Fruit fly (Drosophila melanogaster) whole organism, adult: ENCODE results near the gene CG11815.

Source experiments
- CG11617 ChIP-seq: fragments of 200-800 bp; sonication (Bioruptor generic); optimal IDR thresholded peaks from 2 replicates; lab custom pipeline; 2017; ENCODE audit warnings: mild to moderate bottlenecking, missing biosample characterization, missing genetic modification reagents, missing genetic modification characterization
- CG12768 ChIP-seq: fragments of 200-800 bp; sonication (Bioruptor generic); optimal IDR thresholded peaks from 2 replicates; lab custom pipeline; 2017; ENCODE audit warnings: missing biosample characterization, missing genetic modification characterization, mild to moderate bottlenecking, moderate library complexity, missing genetic modification reagents
- CG14711 ChIP-seq: fragments of 200-800 bp; sonication (Bioruptor generic); optimal IDR thresholded peaks from 2 replicates; lab custom pipeline; 2018; ENCODE audit warnings: missing biosample characterization, mild to moderate bottlenecking, missing genetic modification characterization, moderate library complexity
- CG1620 ChIP-seq: fragments of 200-800 bp; sonication (Bioruptor generic); optimal IDR thresholded peaks from 2 replicates; lab custom pipeline; 2016; ENCODE audit warnings: missing biosample characterization, missing genetic modification characterization
- CG33017 ChIP-seq: fragments of 200-800 bp; sonication (Bioruptor generic); optimal IDR thresholded peaks from 2 replicates; lab custom pipeline; 2018; ENCODE audit warnings: missing biosample characterization, mild to moderate bottlenecking, missing genetic modification characterization, moderate library complexity
- CG5204 ChIP-seq: fragments of 200-800 bp; sonication (Bioruptor generic); optimal IDR thresholded peaks from 2 replicates; lab custom pipeline; 2016; ENCODE audit warnings: missing biosample characterization, missing genetic modification characterization
- CG7045 ChIP-seq: fragments of 200-800 bp; sonication (Bioruptor generic); optimal IDR thresholded peaks from 2 replicates; lab custom pipeline; 2017; ENCODE audit warnings: missing biosample characterization, mild to moderate bottlenecking, missing genetic modification characterization
- CG7101 ChIP-seq: fragments of 200-800 bp; sonication (Bioruptor generic); optimal IDR thresholded peaks from 2 replicates; lab custom pipeline; 2018; ENCODE audit warnings: missing biosample characterization, mild to moderate bottlenecking, missing genetic modification characterization, moderate library complexity
- Clk ChIP-seq: fragments of 200-800 bp; sonication (Bioruptor generic); optimal IDR thresholded peaks from 2 replicates; lab custom pipeline; 2017; ENCODE audit warnings: missing biosample characterization, missing genetic modification characterization
- Crg-1 ChIP-seq: fragments of 200-800 bp; sonication (Bioruptor generic); optimal IDR thresholded peaks from 2 replicates; lab custom pipeline; 2016; ENCODE audit warnings: missing biosample characterization, missing genetic modification characterization
- Hr96 ChIP-seq: fragments of 200-800 bp; sonication (Bioruptor generic); optimal IDR thresholded peaks from 2 replicates; lab custom pipeline; 2016; ENCODE audit warnings: missing biosample characterization, missing genetic modification characterization
- Mnt ChIP-seq: fragments of 200-800 bp; sonication (Bioruptor generic); optimal IDR thresholded peaks from 2 replicates; lab custom pipeline; 2016; ENCODE audit warnings: missing biosample characterization, mild to moderate bottlenecking, missing genetic modification characterization
- bab1 ChIP-seq: fragments of 200-800 bp; sonication (Bioruptor generic); optimal IDR thresholded peaks from 3 replicates; lab custom pipeline; 2019; ENCODE audit warnings: missing biosample characterization, mild to moderate bottlenecking, missing genetic modification characterization, moderate library complexity
- cic ChIP-seq: fragments of 200-800 bp; sonication (Bioruptor generic); optimal IDR thresholded peaks from 2 replicates; lab custom pipeline; 2017; ENCODE audit warnings: missing biosample characterization, mild to moderate bottlenecking, missing genetic modification characterization, moderate library complexity
- cnc ChIP-seq, 2 experiments: fragments of >200 bp; optimal IDR thresholded peaks; 2 replicates each; lab custom pipeline; 2017
- kay ChIP-seq: fragments of 200-800 bp; sonication (Bioruptor generic); peaks from one replicate; lab custom pipeline; 2016; ENCODE audit warnings: missing biosample characterization, missing genetic modification characterization, borderline replicate concordance
- ovo ChIP-seq: fragments of 200-800 bp; sonication (Bioruptor generic); optimal IDR thresholded peaks from 2 replicates; lab custom pipeline; 2016; ENCODE audit warnings: missing biosample characterization, missing genetic modification characterization
- pad ChIP-seq: fragments of 200-800 bp; sonication (Bioruptor generic); optimal IDR thresholded peaks from 3 replicates; lab custom pipeline; 2017; ENCODE audit warnings: missing biosample characterization, missing genetic modification characterization, mild to moderate bottlenecking, moderate library complexity, missing genetic modification reagents
- tj ChIP-seq: fragments of 200-800 bp; sonication (Bioruptor generic); optimal IDR thresholded peaks from 3 replicates; lab custom pipeline; 2017; ENCODE audit warnings: missing biosample characterization, mild to moderate bottlenecking, missing genetic modification characterization, moderate library complexity
- toe ChIP-seq: fragments of 200-800 bp; sonication (Bioruptor generic); optimal IDR thresholded peaks from 2 replicates; lab custom pipeline; 2016; ENCODE audit warnings: missing biosample characterization, missing genetic modification characterization

The CG11815 gene

dm6 chr3L:1968805-1969378 lies 2.1 kb downstream of the CG11815 start:
- TF ChIP-seq CG1620 (GFP tag; lab: Kevin White, UChicago): no peak
- no peak for TF ChIP-seq Clk (GFP tag; lab: Kevin White, UChicago)
- TF ChIP-seq tj (GFP tag; lab: Kevin White, UChicago): no peak
- no peak for TF ChIP-seq Crg-1
- no peak for TF ChIP-seq cic
- TF ChIP-seq CG11617 (GFP tag; lab: Kevin White, UChicago): no peak

- TF ChIP-seq kay (GFP tag; lab: Kevin White, UChicago): peak; percentile 91
- TF ChIP-seq tj (GFP tag; lab: Kevin White, UChicago): no peak
- no peak for TF ChIP-seq toe
These were observed 2.6 kb downstream of the CG11815 start for dm6 chr3L:1968401-1968800.

DNA sequence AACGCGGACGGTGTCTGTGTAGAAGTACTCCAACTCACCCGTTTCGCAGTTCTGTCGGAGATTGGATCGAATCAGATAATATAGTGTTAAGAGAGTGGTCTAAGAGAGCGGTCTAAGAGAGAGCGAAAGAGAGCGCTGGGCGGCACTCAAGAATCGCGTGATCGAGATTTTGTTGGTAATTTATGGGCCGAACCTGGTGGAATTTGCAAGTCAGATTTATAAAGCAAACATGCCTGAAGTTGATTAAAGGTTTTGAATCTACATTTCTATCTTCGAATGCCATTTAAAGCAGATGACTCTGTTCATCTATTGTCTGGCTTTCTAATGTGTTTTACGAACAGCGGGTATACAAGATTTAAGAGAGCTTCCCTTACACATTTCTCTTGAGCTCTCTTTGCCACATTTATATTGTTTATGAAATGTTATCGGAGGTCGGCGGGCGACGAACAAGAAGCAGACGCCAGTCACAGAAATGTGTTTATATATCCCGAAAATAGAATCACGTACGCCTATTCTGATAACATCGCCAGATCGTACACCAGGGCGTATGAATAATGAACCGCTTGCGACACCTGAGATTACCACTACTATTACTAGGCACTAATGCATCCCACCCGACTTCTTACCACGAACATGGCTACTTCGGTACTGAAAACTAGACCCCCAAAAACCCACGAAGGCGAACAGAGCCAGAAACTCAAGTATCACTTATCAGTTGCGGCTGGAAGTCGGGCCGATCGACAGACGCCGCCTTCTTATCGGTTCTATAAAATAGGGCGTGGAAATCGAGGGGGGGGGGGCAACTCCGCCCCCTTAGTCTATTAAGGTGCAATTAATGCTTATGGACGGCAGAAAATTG lies 3.3 kb downstream of the CG11815 start:
- TF ChIP-seq kay (GFP tag; lab: Kevin White, UChicago): no peak
- TF ChIP-seq ovo (GFP tag; lab: Kevin White, UChicago): peak; percentile 15
- TF ChIP-seq CG7101 (tag; lab: Kevin White, UChicago): peak; percentile 63
- peak; percentile 59 for TF ChIP-seq bab1 (GFP tag; lab: Kevin White, UChicago)
- peak; percentile 60 for TF ChIP-seq CG33017 (tag; lab: Kevin White, UChicago)
- TF ChIP-seq CG14711 (tag; lab: Kevin White, UChicago): no peak
- TF ChIP-seq CG7045 (GFP tag; lab: Kevin White, UChicago): peak; percentile 41
- TF ChIP-seq cic: peak; percentile 72
- peak; percentile 17 for TF ChIP-seq CG1620 (GFP tag; lab: Kevin White, UChicago)
- TF ChIP-seq pad: peak; percentile 28
- peak; percentile 47 for TF ChIP-seq CG12768 (GFP tag; lab: Kevin White, UChicago)
- peak; percentile 73 for TF ChIP-seq Mnt
- TF ChIP-seq Clk (GFP tag; lab: Kevin White, UChicago): peak; percentile 49
- peak; percentile 28 for TF ChIP-seq tj (GFP tag; lab: Kevin White, UChicago)
- peak in 1 of 2 experiments; percentile 58 for TF ChIP-seq cnc (optimal IDR thresholded peaks at IDR 0.05; lab: Kevin White, UChicago)
- peak; percentile 15 for TF ChIP-seq Crg-1
- no peak for TF ChIP-seq Hr96
- no peak for TF ChIP-seq toe
- no peak for TF ChIP-seq CG11617 (GFP tag; lab: Kevin White, UChicago)

DNA sequence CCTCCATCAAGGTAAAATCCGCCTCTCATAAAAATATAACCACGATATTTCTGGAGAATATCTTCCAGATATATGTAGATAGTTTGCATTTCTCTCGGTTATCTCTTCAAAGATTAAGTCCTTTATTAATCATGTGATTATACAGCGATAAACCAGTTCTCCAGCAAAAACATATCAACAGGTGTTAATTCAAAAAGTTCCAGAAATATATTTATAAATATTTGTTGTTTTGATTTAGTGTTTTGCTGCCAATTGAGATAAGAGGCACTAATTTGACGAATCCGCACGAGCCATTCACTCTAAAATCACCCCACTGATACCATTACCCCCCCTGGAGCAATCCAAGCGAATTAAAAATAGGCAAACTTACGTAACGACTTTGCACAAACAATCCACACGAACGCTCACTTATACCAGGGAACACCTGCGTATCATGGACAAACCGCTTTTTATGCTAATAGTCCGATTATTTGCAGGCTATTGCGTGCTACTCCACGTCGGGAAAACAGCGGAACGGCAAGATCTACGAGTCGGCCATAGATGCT lies 6.3 kb downstream of the CG11815 start:
- TF ChIP-seq CG7045 (GFP tag; lab: Kevin White, UChicago) (no peak), cic (peak; percentile 29)

- TF ChIP-seq CG7045 (GFP tag; lab: Kevin White, UChicago): no peak
- no peak for TF ChIP-seq Clk (GFP tag; lab: Kevin White, UChicago)
- peak; percentile 59 for TF ChIP-seq tj (GFP tag; lab: Kevin White, UChicago)
- TF ChIP-seq toe: no peak
- TF ChIP-seq cic: no peak
- peak; percentile 18 for TF ChIP-seq Mnt
- TF ChIP-seq kay (GFP tag; lab: Kevin White, UChicago): no peak
- TF ChIP-seq CG14711 (tag; lab: Kevin White, UChicago): peak; percentile 10
- peak; percentile 33 for TF ChIP-seq bab1 (GFP tag; lab: Kevin White, UChicago)
- no peak for TF ChIP-seq Crg-1
- TF ChIP-seq CG11617 (GFP tag; lab: Kevin White, UChicago): peak; percentile 41
- TF ChIP-seq CG12768 (GFP tag; lab: Kevin White, UChicago): no peak
- no peak for TF ChIP-seq CG1620 (GFP tag; lab: Kevin White, UChicago)
- TF ChIP-seq CG7101 (tag; lab: Kevin White, UChicago): no peak
- no peak for TF ChIP-seq cnc (optimal IDR thresholded peaks at IDR 0.05; lab: Kevin White, UChicago)
These were observed 6.9 kb downstream of the CG11815 start, which contains the start of gene mv for dm6 chr3L:1964099-1964498. Gene mv, minus strand, starts transcription at chr3L:1964178.

DNA sequence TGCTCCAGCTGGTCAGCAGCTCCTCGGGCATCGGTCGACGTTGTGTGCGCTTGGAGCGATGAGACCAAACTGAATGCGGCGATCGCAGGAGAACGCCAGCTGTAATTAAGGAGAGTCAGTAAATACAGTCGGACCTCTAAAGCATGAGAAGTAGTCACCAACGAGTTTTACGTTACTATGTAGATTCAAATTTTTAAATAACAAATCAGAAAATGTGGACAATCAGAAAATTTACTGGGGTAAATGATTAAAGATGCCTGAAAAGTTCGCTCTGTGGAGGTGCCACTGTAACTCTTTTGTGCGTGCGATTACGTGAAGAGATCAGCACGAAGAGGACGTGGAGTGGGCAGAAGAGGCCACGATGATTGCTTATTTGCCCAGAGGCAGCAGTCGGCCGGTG lies 8.0 kb downstream of the CG11815 start, which contains the start of gene SCOT:
TSS of gene SCOT (plus strand) at position 180 of the 400 bp plus-strand sequence.
- TF ChIP-seq CG12768 (GFP tag; lab: Kevin White, UChicago) (no peak), CG14711 (tag; lab: Kevin White, UChicago) (no peak), CG5204 (GFP tag; lab: Kevin White, UChicago) (no peak), bab1 (GFP tag; lab: Kevin White, UChicago) (no peak), kay (GFP tag; lab: Kevin White, UChicago) (no peak), Crg-1 (no peak), pad (no peak), Clk (GFP tag; lab: Kevin White, UChicago) (no peak)
